Worm (Caenorhabditis elegans): ENCODE measurements around the gene F39G3.3.

ce11 chrV:4730075-4730474 lies 1.6 kb upstream of the F39G3.3 start, which contains the start of gene tig-2:
- TF ChIP-seq F37D6.2 (tag; optimal IDR thresholded peaks at IDR 0.05), result no peak
- no peak for TF ChIP-seq unc-130 (GFP tag; optimal IDR thresholded peaks at IDR 0.05)
- no peak for TF ChIP-seq mdl-1 (tag; optimal IDR thresholded peaks at IDR 0.05)
- no peak for TF ChIP-seq unc-39 (tag; optimal IDR thresholded peaks at IDR 0.05)
- no peak for TF ChIP-seq jun-1 (tag; optimal IDR thresholded peaks at IDR 0.05)
- no peak for TF ChIP-seq egl-27 (tag; optimal IDR thresholded peaks at IDR 0.05)
- peak in 1 of 2 experiments; percentile 99 for TF ChIP-seq unc-62 (GFP tag; optimal IDR thresholded peaks at IDR 0.05 in 1 of 2)
- TF ChIP-seq unc-62 (tag; optimal IDR thresholded peaks at IDR 0.05), result no peak
- no peak for TF ChIP-seq zfp-3 (GFP tag; conservative IDR thresholded peaks at IDR 0.05)
- TF ChIP-seq nhr-28 (tag; optimal IDR thresholded peaks at IDR 0.05), result peak; percentile 48
- TF ChIP-seq aha-1 (tag), result peak; percentile 80
- no peak for TF ChIP-seq cey-2 (tag; optimal IDR thresholded peaks at IDR 0.05; ENCODE audit: borderline replicate concordance, insufficient read depth)
- TF ChIP-seq ztf-7 (tag; optimal IDR thresholded peaks at IDR 0.05), result no peak
- TF ChIP-seq dpl-1 (GFP tag; optimal IDR thresholded peaks at IDR 0.05), result no peak
- TF ChIP-seq lin-13 (GFP tag; optimal IDR thresholded peaks at IDR 0.05), result no peak

All from whole organism, L4 larva.